Worm (Caenorhabditis elegans) whole organism, L1 larva: Measurements from ENCODE around the gene wago-4.
A peak's percentile ranks its signal among the peaks of the same experiment; 100 is the strongest.

Experiments used
- blmp-1 ChIP-seq: fragments of 150-350 bp; optimal IDR thresholded peaks from 2 replicates; lab custom pipeline; 2014; ENCODE audit warnings: missing biosample characterization, missing genetic modification characterization
- nhr-237 ChIP-seq: fragments of 150-350 bp; optimal IDR thresholded peaks from 2 replicates; lab custom pipeline; 2014; ENCODE audit warnings: missing biosample characterization, missing genetic modification characterization
- skn-1 ChIP-seq: fragments of 150-350 bp; optimal IDR thresholded peaks from 2 replicates; lab custom pipeline; 2014; ENCODE audit warnings: missing biosample characterization, missing genetic modification characterization
- unc-62 ChIP-seq: fragments of 150-350 bp; optimal IDR thresholded peaks from 2 replicates; lab custom pipeline; 2014; ENCODE audit warnings: missing biosample characterization, missing genetic modification reagents, missing genetic modification characterization
- ztf-11 ChIP-seq, 2 experiments: sonication (generic microtip); optimal IDR thresholded peaks; 2 replicates each; lab custom pipeline; 2016 to 2017; ENCODE audit warnings: missing genetic modification characterization in 2 of 2, missing biosample characterization in 1 of 2, missing compliant biosample characterization in 1 of 2
- ztf-4 ChIP-seq: fragments of 150-350 bp; optimal IDR thresholded peaks from 2 replicates; lab custom pipeline; 2014; ENCODE audit warnings: missing biosample characterization, missing genetic modification characterization

DNA sequence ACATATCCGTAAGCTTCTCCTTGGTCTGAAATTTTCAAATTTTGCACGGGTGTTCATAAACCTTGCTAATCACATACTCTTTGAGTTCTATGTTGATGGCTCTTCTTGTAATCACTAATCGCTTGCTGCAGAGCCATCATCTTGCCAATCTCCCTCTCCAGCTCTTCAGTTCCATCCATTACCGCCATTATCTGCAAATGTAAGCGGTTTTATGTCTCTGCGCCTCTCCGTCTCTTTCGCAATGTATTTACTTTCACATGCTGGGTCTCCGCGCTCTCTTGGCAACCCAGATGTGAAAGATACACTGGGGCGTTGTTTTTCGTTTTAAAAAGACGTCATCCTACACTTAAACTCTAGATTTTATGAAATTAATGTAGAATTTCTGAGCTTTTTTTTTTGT lies 33.9 kb downstream of the wago-4 start:
- peak; percentile 56 for TF ChIP-seq blmp-1 (tag; lab: Kevin White, UChicago)
- TF ChIP-seq skn-1: peak; percentile 57
- no peak for TF ChIP-seq ztf-4 (tag; lab: Kevin White, UChicago)
- TF ChIP-seq nhr-237 (tag; lab: Kevin White, UChicago): no peak
- TF ChIP-seq unc-62 (GFP tag; lab: Kevin White, UChicago): no peak
- TF ChIP-seq ztf-11 (tag; optimal IDR thresholded peaks at IDR 0.05; lab: Kevin White, UChicago): no peak
